Worm (Caenorhabditis elegans) whole organism, L1 larva: ENCODE data around the gene cdk-11.1.

Source experiments
- C16A3.4 ChIP-seq: fragments of 150-350 bp; optimal IDR thresholded peaks from 2 replicates; lab custom pipeline; 2014; ENCODE audit warnings: missing biosample characterization, missing genetic modification characterization
- C34B4.2 ChIP-seq: sonication (generic microtip); optimal IDR thresholded peaks from 2 replicates; lab custom pipeline; 2017; ENCODE audit warnings: mild to moderate bottlenecking, missing genetic modification characterization, missing compliant biosample characterization
- alr-1 ChIP-seq: fragments of 200-800 bp; sonication (Bioruptor generic); optimal IDR thresholded peaks from 2 replicates; lab custom pipeline; 2018; ENCODE audit warnings: borderline replicate concordance, mild to moderate bottlenecking, missing genetic modification characterization, missing compliant biosample characterization
- aly-2 ChIP-seq: fragments of 150-350 bp; optimal IDR thresholded peaks from 2 replicates; lab custom pipeline; 2014; ENCODE audit warnings: missing biosample characterization, missing genetic modification characterization
- blmp-1 ChIP-seq: fragments of 150-350 bp; optimal IDR thresholded peaks from 2 replicates; lab custom pipeline; 2014; ENCODE audit warnings: missing biosample characterization, missing genetic modification characterization
- ceh-82 ChIP-seq, 3 experiments: fragments of 150-350 bp in 1 of 3; sonication (generic microtip) in 2 of 3; optimal IDR thresholded peaks; 2 replicates each; lab custom pipeline; 2014 to 2017; ENCODE audit warnings: missing biosample characterization in 3 of 3, missing genetic modification characterization in 3 of 3
- ces-1 ChIP-seq: fragments of 150-350 bp; optimal IDR thresholded peaks from 2 replicates; lab custom pipeline; 2014; ENCODE audit warnings: missing biosample characterization, missing genetic modification reagents, missing genetic modification characterization
- dsc-1 ChIP-seq: sonication (generic microtip); optimal IDR thresholded peaks from 2 replicates; lab custom pipeline; 2016; ENCODE audit warnings: mild to moderate bottlenecking, missing genetic modification characterization, missing compliant biosample characterization
- efl-1 ChIP-seq, 4 experiments: fragments of 150-350 bp; optimal IDR thresholded peaks in 3 of 4; peaks in 1 of 4; 1 replicate in 1 of 4; 2 replicates in 3 of 4; lab custom pipeline; 2014; ENCODE audit warnings: missing biosample characterization in 2 of 4, missing genetic modification characterization in 2 of 4, missing genetic modification reagents in 2 of 4
- efl-3 ChIP-seq: fragments of 200-800 bp; sonication (Bioruptor generic); optimal IDR thresholded peaks from 2 replicates; lab custom pipeline; 2018; ENCODE audit warnings: mild to moderate bottlenecking, missing genetic modification characterization, missing compliant biosample characterization
- egl-27 ChIP-seq, 2 experiments: fragments of 150-350 bp in 1 of 2; sonication (generic microtip); optimal IDR thresholded peaks; 3 replicates each; lab custom pipeline; 2017 to 2018; ENCODE audit warnings: missing biosample characterization in 2 of 2, missing genetic modification characterization in 2 of 2, missing genetic modification reagents in 2 of 2
- elt-3 ChIP-seq, 6 experiments: fragments of 150-350 bp in 1 of 6; sonication (generic microtip); optimal IDR thresholded peaks; 2 replicates each; lab custom pipeline; 2017 to 2018; ENCODE audit warnings: missing biosample characterization in 6 of 6, missing genetic modification characterization in 6 of 6, inconsistent platforms in 1 of 6
- ets-5 ChIP-seq: fragments of 200-800 bp; sonication (Bioruptor generic); IDR thresholded peaks from 2 replicates; pipeline ENCODE4 v1.3.6; 2022; ENCODE audit warnings: missing genetic modification characterization, missing compliant biosample characterization
- fkh-10 ChIP-seq: sonication (generic microtip); optimal IDR thresholded peaks from 2 replicates; lab custom pipeline; 2017; ENCODE audit warnings: missing biosample characterization, missing genetic modification reagents, missing genetic modification characterization
- fkh-4 ChIP-seq: sonication (generic microtip); optimal IDR thresholded peaks from 2 replicates; lab custom pipeline; 2016; ENCODE audit warnings: missing compliant biosample characterization, missing genetic modification characterization, borderline replicate concordance
- fos-1 ChIP-seq: fragments of 150-350 bp; optimal IDR thresholded peaks from 2 replicates; lab custom pipeline; 2014; ENCODE audit warnings: missing biosample characterization, missing genetic modification characterization
- grh-1 ChIP-seq: fragments of 200-800 bp; sonication (Bioruptor generic); IDR thresholded peaks from 2 replicates; pipeline ENCODE4 v1.3.6; 2022; ENCODE audit warnings: missing genetic modification reagents, missing genetic modification characterization, missing compliant biosample characterization
- hlh-4 ChIP-seq: sonication (generic microtip); optimal IDR thresholded peaks from 2 replicates; lab custom pipeline; 2016; ENCODE audit warnings: mild to moderate bottlenecking, missing genetic modification characterization, missing compliant biosample characterization
- isw-1 ChIP-seq: fragments of 200-800 bp; sonication (Bioruptor generic); IDR thresholded peaks from 2 replicates; pipeline ENCODE4 v1.3.6; 2022; ENCODE audit warnings: missing genetic modification characterization, missing compliant biosample characterization
- lin-13 ChIP-seq: fragments of 150-350 bp; optimal IDR thresholded peaks from 2 replicates; lab custom pipeline; 2014; ENCODE audit warnings: missing biosample characterization, missing genetic modification reagents, missing genetic modification characterization
- lin-39 ChIP-seq: fragments of 150-350 bp; optimal IDR thresholded peaks from 2 replicates; lab custom pipeline; 2014; ENCODE audit warnings: missing biosample characterization, missing genetic modification reagents, missing genetic modification characterization
- lir-3 ChIP-seq: sonication (generic microtip); optimal IDR thresholded peaks from 2 replicates; lab custom pipeline; 2016; ENCODE audit warnings: mild to moderate bottlenecking, missing genetic modification characterization, moderate library complexity, missing compliant biosample characterization; ENCODE audit not compliant: poor library complexity
- lsy-2 ChIP-seq, 2 experiments: fragments of 150-350 bp; optimal IDR thresholded peaks; 2 replicates each; lab custom pipeline; 2014; ENCODE audit warnings: missing biosample characterization in 2 of 2, missing genetic modification characterization in 2 of 2
- mab-9 ChIP-seq: fragments of 200-800 bp; sonication (Bioruptor generic); IDR thresholded peaks from 2 replicates; pipeline ENCODE4 v1.3.6; 2022; ENCODE audit warnings: missing genetic modification reagents, missing genetic modification characterization, missing compliant biosample characterization
- mef-2 ChIP-seq: fragments of 150-350 bp; optimal IDR thresholded peaks from 2 replicates; lab custom pipeline; 2014; ENCODE audit warnings: missing biosample characterization, missing genetic modification characterization
- mep-1 ChIP-seq: fragments of 150-350 bp; optimal IDR thresholded peaks from 2 replicates; lab custom pipeline; 2014; ENCODE audit warnings: missing biosample characterization, missing genetic modification characterization
- nhr-11 ChIP-seq: fragments of 150-350 bp; optimal IDR thresholded peaks from 2 replicates; lab custom pipeline; 2014; ENCODE audit warnings: missing biosample characterization, missing genetic modification characterization
- nhr-12 ChIP-seq: sonication (generic microtip); optimal IDR thresholded peaks from 2 replicates; lab custom pipeline; 2017; ENCODE audit warnings: missing biosample characterization, missing genetic modification characterization
- nhr-19 ChIP-seq: fragments of 200-800 bp; sonication (Bioruptor generic); conservative IDR thresholded peaks from 2 replicates; pipeline ENCODE4 v1.3.6; 2022; ENCODE audit warnings: missing genetic modification characterization, missing compliant biosample characterization
- nhr-20 ChIP-seq: sonication (generic microtip); optimal IDR thresholded peaks from 2 replicates; lab custom pipeline; 2016; ENCODE audit warnings: mild to moderate bottlenecking, missing genetic modification characterization, missing compliant biosample characterization
- nhr-28 ChIP-seq: fragments of 150-350 bp; optimal IDR thresholded peaks from 2 replicates; lab custom pipeline; 2014; ENCODE audit warnings: missing biosample characterization, missing genetic modification characterization
- nhr-47 ChIP-seq: sonication (generic microtip); optimal IDR thresholded peaks from 2 replicates; lab custom pipeline; 2016; ENCODE audit warnings: mild to moderate bottlenecking, missing genetic modification characterization, moderate library complexity, missing compliant biosample characterization
- nhr-77 ChIP-seq: fragments of 150-350 bp; optimal IDR thresholded peaks from 2 replicates; lab custom pipeline; 2014; ENCODE audit warnings: missing biosample characterization, missing genetic modification characterization
- nhr-85 ChIP-seq: sonication (generic microtip); peaks from one replicate; lab custom pipeline; 2016; ENCODE audit warnings: missing genetic modification characterization, inconsistent platforms, missing compliant biosample characterization
- pag-3 ChIP-seq: sonication (generic microtip); optimal IDR thresholded peaks from 2 replicates; lab custom pipeline; 2017; ENCODE audit warnings: missing genetic modification characterization, mild to moderate bottlenecking, missing compliant biosample characterization, antibody characterized with exemption, borderline replicate concordance; ENCODE audit not compliant: insufficient read depth
- pax-3 ChIP-seq: fragments of 200-800 bp; sonication (Bioruptor generic); optimal IDR thresholded peaks from 2 replicates; lab custom pipeline; 2018; ENCODE audit warnings: mild to moderate bottlenecking, missing genetic modification characterization, moderate library complexity, missing compliant biosample characterization
- pqm-1 ChIP-seq: sonication (generic microtip); optimal IDR thresholded peaks from 3 replicates; lab custom pipeline; 2017; ENCODE audit warnings: missing biosample characterization, missing genetic modification characterization
- skn-1 ChIP-seq: fragments of 150-350 bp; optimal IDR thresholded peaks from 2 replicates; lab custom pipeline; 2014; ENCODE audit warnings: missing biosample characterization, missing genetic modification characterization
- sptf-1 ChIP-seq: fragments of 150-350 bp; optimal IDR thresholded peaks from 2 replicates; lab custom pipeline; 2014; ENCODE audit warnings: missing biosample characterization, missing genetic modification characterization
- sup-37 ChIP-seq: fragments of 200-800 bp; sonication (Bioruptor generic); optimal IDR thresholded peaks from 2 replicates; lab custom pipeline; 2018; ENCODE audit warnings: mild to moderate bottlenecking, missing genetic modification characterization, missing compliant biosample characterization
- swsn-7 ChIP-seq: sonication (generic microtip); optimal IDR thresholded peaks from 2 replicates; lab custom pipeline; 2016; ENCODE audit warnings: missing genetic modification characterization, missing compliant biosample characterization
- tlp-1 ChIP-seq: fragments of 150-350 bp; optimal IDR thresholded peaks from 2 replicates; lab custom pipeline; 2014; ENCODE audit warnings: missing biosample characterization, missing genetic modification characterization
- unc-30 ChIP-seq: sonication (generic microtip); optimal IDR thresholded peaks from 2 replicates; lab custom pipeline; 2017; ENCODE audit warnings: missing biosample characterization, missing genetic modification characterization
- unc-98 ChIP-seq: fragments of 200-800 bp; sonication (Bioruptor generic); IDR thresholded peaks from 2 replicates; pipeline ENCODE4 v1.3.6; 2022; ENCODE audit warnings: missing genetic modification characterization, missing compliant biosample characterization
- xbp-1 ChIP-seq: sonication (generic microtip); optimal IDR thresholded peaks from 2 replicates; lab custom pipeline; 2016; ENCODE audit warnings: missing genetic modification characterization, missing compliant biosample characterization
- ztf-11 ChIP-seq, 2 experiments: sonication (generic microtip); optimal IDR thresholded peaks; 2 replicates each; lab custom pipeline; 2016 to 2017; ENCODE audit warnings: missing genetic modification characterization in 2 of 2, missing biosample characterization in 1 of 2, missing compliant biosample characterization in 1 of 2
- ztf-4 ChIP-seq: fragments of 150-350 bp; optimal IDR thresholded peaks from 2 replicates; lab custom pipeline; 2014; ENCODE audit warnings: missing biosample characterization, missing genetic modification characterization

cdk-11.1 gene

DNA sequence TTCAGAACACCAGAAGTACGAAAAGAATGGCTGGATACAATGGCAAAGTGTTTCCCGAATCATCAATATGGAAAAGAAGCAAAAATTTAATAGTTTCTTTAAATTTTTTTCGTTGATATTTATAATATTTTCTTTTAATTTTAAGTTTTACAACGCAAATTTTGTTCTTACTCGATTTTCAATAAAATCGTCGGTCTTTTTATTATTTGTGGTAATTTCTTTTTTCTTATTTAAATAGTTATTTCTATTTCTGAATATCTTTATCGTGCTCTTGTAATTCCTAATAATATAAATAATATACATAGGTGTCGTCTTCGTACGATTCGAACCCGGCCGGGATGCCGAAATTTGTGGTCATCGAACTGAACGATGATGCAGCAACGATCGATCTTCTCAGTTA lies 27.3 kb upstream of the cdk-11.1 start, which contains the start of gene lir-1:
Gene lir-1 (plus strand): TSS at position 301 of the 400 bp plus-strand sequence.
- TF ChIP-seq pax-3 (tag; lab: Kevin White, UChicago) (no peak), unc-30 (tag; lab: Kevin White, UChicago) (no peak), fos-1 (tag; lab: Kevin White, UChicago) (no peak), fkh-4 (tag; lab: Kevin White, UChicago) (no peak), sup-37 (GFP tag; lab: Kevin White, UChicago) (no peak), swsn-7 (tag; lab: Kevin White, UChicago) (no peak)

DNA sequence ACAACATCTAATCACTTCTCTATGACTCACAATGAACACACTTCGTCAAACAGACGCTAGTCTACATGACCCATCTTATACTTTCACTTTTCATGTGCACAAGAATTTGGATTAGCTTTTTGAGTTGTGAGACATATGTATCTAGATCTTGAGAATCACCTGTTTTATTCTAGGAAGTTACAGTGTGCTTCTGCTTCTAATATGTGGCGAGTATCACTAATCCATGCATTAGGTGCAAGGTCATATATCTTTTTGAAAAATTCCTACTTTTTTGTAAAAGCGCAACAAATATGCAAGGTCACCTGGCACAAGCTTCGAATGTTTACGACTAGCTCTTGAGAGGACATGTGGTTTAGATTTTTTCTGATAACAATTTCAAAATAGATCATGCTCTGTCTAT lies 23.3 kb upstream of the cdk-11.1 start:
- TF ChIP-seq blmp-1, result peak; percentile 44
- TF ChIP-seq mef-2 (tag; lab: Kevin White, UChicago), result no peak
- no peak for TF ChIP-seq tlp-1
- no peak for TF ChIP-seq nhr-77 (tag; lab: Kevin White, UChicago)
- TF ChIP-seq C34B4.2 (tag; lab: Kevin White, UChicago), result no peak
- TF ChIP-seq nhr-19, result no peak
- no peak for TF ChIP-seq efl-1 (optimal IDR thresholded peaks at IDR 0.05; lab: Kevin White, UChicago)
- TF ChIP-seq efl-1 (GFP tag; optimal IDR thresholded peaks at IDR 0.05 in 1 of 2; lab: Kevin White, UChicago), result no peak
- no peak for TF ChIP-seq nhr-47 (tag; lab: Kevin White, UChicago)
- TF ChIP-seq unc-98 (GFP tag; lab: Robert Waterston, UW), result no peak

DNA sequence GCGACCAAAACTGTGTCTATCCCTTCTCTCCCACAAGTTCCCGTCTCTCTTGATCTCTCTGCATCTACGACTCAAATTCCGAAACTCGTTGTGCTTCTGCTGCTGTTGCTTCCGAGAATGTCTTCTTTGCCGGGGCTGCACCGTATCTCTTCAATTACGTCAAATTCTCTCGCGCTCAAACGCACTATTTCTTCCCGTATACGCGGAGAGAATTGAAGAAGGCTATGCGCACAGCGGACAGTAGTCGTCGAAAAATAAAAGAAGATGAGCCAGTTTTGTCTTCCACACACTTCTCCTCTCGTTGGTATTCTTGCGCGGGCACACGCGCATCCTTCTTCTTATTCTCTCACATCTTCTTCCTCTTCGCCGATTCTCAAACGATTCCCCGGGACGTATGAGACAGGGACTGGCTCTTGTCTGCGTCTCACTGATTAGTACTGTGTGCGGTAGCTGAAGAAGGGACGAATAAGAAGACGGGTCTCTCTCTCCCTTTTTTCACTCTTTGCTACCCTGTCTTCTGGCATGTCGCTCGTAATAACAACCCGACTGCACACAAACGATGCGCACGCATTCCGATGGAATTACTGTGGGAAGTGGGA lies 22.6 kb upstream of the cdk-11.1 start:
- TF ChIP-seq skn-1 (tag; lab: Kevin White, UChicago), result no peak
- no peak for TF ChIP-seq nhr-47 (tag; lab: Kevin White, UChicago)
- TF ChIP-seq alr-1 (tag; lab: Kevin White, UChicago), result no peak
- TF ChIP-seq nhr-28 (tag; lab: Kevin White, UChicago), result no peak
- peak; percentile 31 for TF ChIP-seq nhr-20 (tag; lab: Kevin White, UChicago)
- TF ChIP-seq grh-1 (GFP tag; lab: Robert Waterston, UW), result peak; percentile 18; the same call in 1 of the 2 replicates
- no peak for TF ChIP-seq nhr-77 (tag; lab: Kevin White, UChicago)
- TF ChIP-seq ets-5 (GFP tag; lab: Robert Waterston, UW), result no peak
- no peak for TF ChIP-seq dsc-1 (tag; lab: Kevin White, UChicago)
- peak; percentile 73 for TF ChIP-seq mep-1 (tag; lab: Kevin White, UChicago)
- TF ChIP-seq lin-13 (GFP tag; lab: Kevin White, UChicago), result no peak
- TF ChIP-seq nhr-12 (tag; lab: Kevin White, UChicago), result no peak
- no peak for TF ChIP-seq mef-2 (tag; lab: Kevin White, UChicago)
- no peak for TF ChIP-seq fkh-10 (GFP tag; lab: Kevin White, UChicago)
- TF ChIP-seq isw-1 (GFP tag; lab: Robert Waterston, UW), result no peak
- TF ChIP-seq blmp-1, result peak; percentile 60
- peak; percentile 31 for TF ChIP-seq nhr-85 (tag; lab: Kevin White, UChicago)
- TF ChIP-seq ztf-11 (tag; optimal IDR thresholded peaks at IDR 0.05; lab: Kevin White, UChicago), result no peak
- TF ChIP-seq C16A3.4 (tag; lab: Kevin White, UChicago), result no peak
- no peak for TF ChIP-seq lin-39 (tag; lab: Kevin White, UChicago)
- no peak for TF ChIP-seq pqm-1
- no peak for TF ChIP-seq nhr-11 (tag; lab: Kevin White, UChicago)
- no peak for TF ChIP-seq lir-3 (tag; lab: Kevin White, UChicago)
- TF ChIP-seq nhr-19, result no peak
- TF ChIP-seq ceh-82 (tag; optimal IDR thresholded peaks at IDR 0.05; lab: Kevin White, UChicago), result peak in 1 of 3 experiments; percentile 2
- no peak for TF ChIP-seq aly-2
- TF ChIP-seq sptf-1 (tag; lab: Kevin White, UChicago), result no peak
- TF ChIP-seq swsn-7 (tag; lab: Kevin White, UChicago), result peak; percentile 20
- no peak for TF ChIP-seq fkh-4 (tag; lab: Kevin White, UChicago)
- TF ChIP-seq ces-1 (GFP tag; lab: Kevin White, UChicago), result no peak
- no peak for TF ChIP-seq hlh-4 (tag; lab: Kevin White, UChicago)
- TF ChIP-seq lsy-2 (tag; optimal IDR thresholded peaks at IDR 0.05; lab: Kevin White, UChicago), result peak in 1 of 2 experiments; percentile 34
- TF ChIP-seq egl-27 (tag; optimal IDR thresholded peaks at IDR 0.05; lab: Kevin White, UChicago), result no peak
- no peak for TF ChIP-seq ztf-4
- TF ChIP-seq elt-3 (tag; optimal IDR thresholded peaks at IDR 0.05; lab: Kevin White, UChicago), result peak in 4 of 6 experiments; percentile 5 to 25 (median 9)
- TF ChIP-seq efl-3 (GFP tag; lab: Kevin White, UChicago), result no peak
- no peak for TF ChIP-seq mab-9 (GFP tag; lab: Robert Waterston, UW)
- TF ChIP-seq xbp-1, result peak; percentile 16
- no peak for TF ChIP-seq pag-3 (tag; lab: Kevin White, UChicago)
